Worm (Caenorhabditis elegans): ENCODE data around the gene F40F9.3.
A peak's percentile ranks its signal among the peaks of the same experiment; 100 is the strongest.

DNA sequence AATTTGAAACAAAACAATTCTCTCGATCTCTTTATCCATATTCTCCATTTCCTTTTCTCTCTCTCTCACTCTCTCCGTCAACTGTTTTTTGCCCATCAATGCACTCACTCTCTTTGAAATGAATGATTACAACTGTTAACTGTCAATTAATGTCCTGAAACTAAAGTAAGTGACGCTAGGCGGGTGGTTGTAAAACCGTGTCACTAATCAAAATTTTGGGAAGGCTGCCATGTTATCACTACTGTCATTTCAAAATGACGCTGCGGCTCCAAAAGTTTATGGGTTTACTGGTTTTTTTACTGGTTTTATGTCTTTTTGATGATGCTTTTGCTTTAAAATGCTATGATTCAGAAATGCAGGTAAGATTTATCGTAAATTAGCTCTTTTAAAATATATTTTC lies 35.8 kb upstream of the F40F9.3 start, which contains the start of gene ZK287.9:
- TF ChIP-seq egl-5 (tag; optimal IDR thresholded peaks at IDR 0.05) = no peak
- peak; percentile 67 for TF ChIP-seq elt-2 (tag; optimal IDR thresholded peaks at IDR 0.05)
- TF ChIP-seq unc-62 (GFP tag; optimal IDR thresholded peaks at IDR 0.05) = no peak
- TF ChIP-seq ceh-16 (tag; optimal IDR thresholded peaks at IDR 0.05) = no peak
- no peak for TF ChIP-seq pha-4 (tag; optimal IDR thresholded peaks at IDR 0.05)
- TF ChIP-seq ceh-82 (tag; optimal IDR thresholded peaks at IDR 0.05) = no peak
- TF ChIP-seq ZK546.5 (tag; optimal IDR thresholded peaks at IDR 0.05) = no peak
- no peak for TF ChIP-seq snpc-4 (tag; optimal IDR thresholded peaks at IDR 0.05)
- no peak for TF ChIP-seq nhr-11 (tag; optimal IDR thresholded peaks at IDR 0.05)
